Worm (Caenorhabditis elegans) whole organism, L3 larva: ENCODE results near the gene ZK262.9.

Source experiments
- R02D3.7 ChIP-seq: fragments of 150-350 bp; optimal IDR thresholded peaks from 2 replicates; lab custom pipeline; 2014; ENCODE audit warnings: missing biosample characterization, missing genetic modification characterization
- ZK546.5 ChIP-seq: sonication (generic microtip); optimal IDR thresholded peaks from 2 replicates; lab custom pipeline; 2017; ENCODE audit warnings: missing biosample characterization, missing genetic modification characterization
- ama-1 ChIP-seq: fragments of 150-350 bp; optimal IDR thresholded peaks from 2 replicates; lab custom pipeline; 2018
- ceh-16 ChIP-seq: sonication (generic microtip); optimal IDR thresholded peaks from 2 replicates; lab custom pipeline; 2017; ENCODE audit warnings: missing biosample characterization, missing genetic modification characterization
- ceh-28 ChIP-seq: fragments of 150-350 bp; optimal IDR thresholded peaks from 2 replicates; lab custom pipeline; 2014; ENCODE audit warnings: missing biosample characterization, missing genetic modification reagents, missing genetic modification characterization
- ceh-82 ChIP-seq: fragments of 150-350 bp; optimal IDR thresholded peaks from 2 replicates; lab custom pipeline; 2014; ENCODE audit warnings: missing biosample characterization, missing genetic modification characterization
- ceh-9 ChIP-seq: sonication (generic microtip); optimal IDR thresholded peaks from 2 replicates; lab custom pipeline; 2018; ENCODE audit warnings: missing biosample characterization, missing genetic modification characterization
- daf-12 ChIP-seq: fragments of 150-350 bp; optimal IDR thresholded peaks from 2 replicates; lab custom pipeline; 2014; ENCODE audit warnings: missing biosample characterization, missing genetic modification reagents, missing genetic modification characterization
- egl-27 ChIP-seq: sonication (generic microtip); optimal IDR thresholded peaks from 4 replicates; lab custom pipeline; 2017; ENCODE audit warnings: missing biosample characterization, missing genetic modification reagents, missing genetic modification characterization
- egl-5 ChIP-seq: fragments of 150-350 bp; optimal IDR thresholded peaks from 2 replicates; lab custom pipeline; 2017; ENCODE audit warnings: missing biosample characterization, missing genetic modification reagents, missing genetic modification characterization, inconsistent platforms
- elt-3 ChIP-seq, 3 experiments: fragments of 150-350 bp in 1 of 3; sonication (generic microtip) in 2 of 3; optimal IDR thresholded peaks; 2 replicates in 2 of 3; 4 replicates in 1 of 3; lab custom pipeline; 2014 to 2017; ENCODE audit warnings: missing biosample characterization in 3 of 3, missing genetic modification characterization in 3 of 3
- eor-1 ChIP-seq, 2 experiments: fragments of 150-350 bp; optimal IDR thresholded peaks; 2 replicates each; lab custom pipeline; 2014 to 2018; ENCODE audit warnings: missing biosample characterization in 2 of 2, missing genetic modification characterization in 2 of 2
- fkh-10 ChIP-seq: sonication (generic microtip); optimal IDR thresholded peaks from 2 replicates; lab custom pipeline; 2017; ENCODE audit warnings: missing biosample characterization, missing genetic modification reagents, missing genetic modification characterization
- fos-1 ChIP-seq: fragments of 150-350 bp; optimal IDR thresholded peaks from 2 replicates; lab custom pipeline; 2014; ENCODE audit warnings: missing biosample characterization, missing genetic modification characterization
- hmg-11 ChIP-seq: sonication (generic microtip); optimal IDR thresholded peaks from 2 replicates; lab custom pipeline; 2016; ENCODE audit warnings: missing genetic modification characterization, missing compliant biosample characterization
- jun-1 ChIP-seq: fragments of 150-350 bp; optimal IDR thresholded peaks from 2 replicates; lab custom pipeline; 2014; ENCODE audit warnings: missing biosample characterization, missing genetic modification reagents, missing genetic modification characterization
- lin-15B ChIP-seq: fragments of 150-350 bp; optimal IDR thresholded peaks from 2 replicates; lab custom pipeline; 2014; ENCODE audit warnings: missing biosample characterization, missing genetic modification characterization
- lin-39 ChIP-seq: fragments of 150-350 bp; optimal IDR thresholded peaks from 2 replicates; lab custom pipeline; 2018; ENCODE audit warnings: missing biosample characterization, missing genetic modification reagents, missing genetic modification characterization
- lsy-12 ChIP-seq: sonication (generic microtip); optimal IDR thresholded peaks from 2 replicates; lab custom pipeline; 2016; ENCODE audit warnings: mild to moderate bottlenecking, missing genetic modification characterization, missing compliant biosample characterization
- mdl-1 ChIP-seq: fragments of 150-350 bp; optimal IDR thresholded peaks from 2 replicates; lab custom pipeline; 2014; ENCODE audit warnings: missing biosample characterization, missing genetic modification characterization
- mml-1 ChIP-seq: fragments of 150-350 bp; sonication (generic microtip); optimal IDR thresholded peaks from 3 replicates; lab custom pipeline; 2014; ENCODE audit warnings: missing biosample characterization, missing genetic modification characterization
- nhr-11 ChIP-seq: fragments of 150-350 bp; optimal IDR thresholded peaks from 2 replicates; lab custom pipeline; 2014; ENCODE audit warnings: missing biosample characterization, missing genetic modification characterization
- nhr-23 ChIP-seq: fragments of 150-350 bp; optimal IDR thresholded peaks from 2 replicates; lab custom pipeline; 2014; ENCODE audit warnings: missing biosample characterization, missing genetic modification reagents, missing genetic modification characterization
- nhr-28 ChIP-seq: fragments of 150-350 bp; optimal IDR thresholded peaks from 2 replicates; lab custom pipeline; 2014; ENCODE audit warnings: missing biosample characterization, missing genetic modification characterization
- nhr-76 ChIP-seq: fragments of 150-350 bp; sonication (generic microtip); optimal IDR thresholded peaks from 5 replicates; lab custom pipeline; 2014; ENCODE audit warnings: missing biosample characterization, missing genetic modification characterization
- nhr-77 ChIP-seq: fragments of 150-350 bp; optimal IDR thresholded peaks from 2 replicates; lab custom pipeline; 2014; ENCODE audit warnings: missing biosample characterization, missing genetic modification characterization
- pha-4 ChIP-seq: fragments of 150-350 bp; optimal IDR thresholded peaks from 2 replicates; lab custom pipeline; 2014; ENCODE audit warnings: missing biosample characterization, missing genetic modification reagents, missing genetic modification characterization
- pqm-1 ChIP-seq: fragments of 150-350 bp; optimal IDR thresholded peaks from 2 replicates; lab custom pipeline; 2017; ENCODE audit warnings: missing biosample characterization, missing genetic modification characterization, inconsistent platforms
- tbx-2 ChIP-seq: sonication (generic microtip); optimal IDR thresholded peaks from 2 replicates; lab custom pipeline; 2016; ENCODE audit warnings: mild to moderate bottlenecking, missing genetic modification characterization, missing compliant biosample characterization
- unc-62 ChIP-seq: fragments of 150-350 bp; sonication (generic microtip); optimal IDR thresholded peaks from 4 replicates; lab custom pipeline; 2014; ENCODE audit warnings: missing biosample characterization, missing genetic modification reagents, missing genetic modification characterization
- zag-1 ChIP-seq: fragments of 150-350 bp; optimal IDR thresholded peaks from 2 replicates; lab custom pipeline; 2014; ENCODE audit warnings: missing biosample characterization, missing genetic modification characterization
- ztf-11 ChIP-seq: fragments of 150-350 bp; optimal IDR thresholded peaks from 2 replicates; lab custom pipeline; 2014; ENCODE audit warnings: missing biosample characterization, missing genetic modification characterization
- ztf-4 ChIP-seq: fragments of 150-350 bp; optimal IDR thresholded peaks from 2 replicates; lab custom pipeline; 2014; ENCODE audit warnings: missing biosample characterization, missing genetic modification characterization

The ZK262.9 gene

DNA sequence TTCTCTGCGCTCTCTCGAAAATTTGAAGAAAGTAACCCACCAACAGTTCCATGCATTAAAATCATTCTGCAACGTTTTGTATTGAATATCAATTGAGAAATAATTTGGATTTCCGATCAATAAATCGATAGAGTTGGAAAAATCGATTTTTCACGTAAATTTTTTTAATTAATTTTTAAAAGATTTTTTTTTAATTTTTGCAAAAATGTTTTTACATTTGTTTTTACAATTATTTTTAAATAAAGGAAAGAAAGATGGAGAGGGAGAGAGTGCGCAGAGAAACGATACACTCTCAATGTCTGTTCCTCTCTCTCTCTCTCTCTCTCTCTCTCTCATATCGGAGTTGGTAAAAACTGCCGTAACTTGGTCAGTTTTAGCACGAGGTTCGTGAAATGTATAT lies 14.0 kb upstream of the ZK262.9 start, which contains the start of gene ZK262.19:
ZK262.19 (minus strand) TSS at position 101 of the 400 bp plus-strand sequence.
- no peak for TF ChIP-seq mdl-1 (tag; lab: Kevin White, UChicago)
- no peak for TF ChIP-seq ceh-9 (tag; lab: Kevin White, UChicago)
- TF ChIP-seq ztf-11 = no peak
- TF ChIP-seq pqm-1 (tag; lab: Kevin White, UChicago) = no peak
- no peak for TF ChIP-seq eor-1 (tag; optimal IDR thresholded peaks at IDR 0.05; lab: Kevin White, UChicago)
- no peak for TF ChIP-seq hmg-11

DNA sequence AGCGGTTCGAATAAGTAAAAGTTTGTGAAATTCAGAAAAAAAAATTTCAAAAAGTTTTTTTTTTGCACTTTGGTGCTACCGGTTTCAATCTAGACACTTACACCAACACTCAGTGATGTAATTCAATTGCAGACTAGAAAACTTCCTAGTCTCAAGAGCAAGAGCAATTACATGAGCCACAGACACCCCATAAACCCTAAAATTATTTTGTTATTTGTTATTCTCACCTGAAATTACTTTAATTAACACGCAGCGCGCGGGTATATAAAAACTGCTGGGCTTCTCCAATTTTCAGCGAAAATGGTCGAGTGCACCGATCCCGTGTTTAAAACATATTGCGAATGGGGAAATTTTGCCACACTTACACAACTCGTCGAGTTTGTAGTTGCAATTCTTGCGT lies 13.3 kb upstream of the ZK262.9 start, which contains the start of gene srw-83:
srw-83 (plus strand) TSS at position 301 of the 400 bp plus-strand sequence.
- TF ChIP-seq lsy-12 (tag; lab: Kevin White, UChicago) (no peak), egl-27 (tag; lab: Kevin White, UChicago) (no peak), nhr-28 (tag; lab: Kevin White, UChicago) (no peak), nhr-23 (tag; lab: Kevin White, UChicago) (no peak), ZK546.5 (no peak), pqm-1 (tag; lab: Kevin White, UChicago) (no peak)

- TF ChIP-seq R02D3.7 (tag; lab: Kevin White, UChicago) = no peak
- no peak for TF ChIP-seq zag-1 (tag; lab: Kevin White, UChicago)
Observed at ce11 chrV:18430826-18431225, 8.7 kb upstream of the ZK262.9 start.

DNA sequence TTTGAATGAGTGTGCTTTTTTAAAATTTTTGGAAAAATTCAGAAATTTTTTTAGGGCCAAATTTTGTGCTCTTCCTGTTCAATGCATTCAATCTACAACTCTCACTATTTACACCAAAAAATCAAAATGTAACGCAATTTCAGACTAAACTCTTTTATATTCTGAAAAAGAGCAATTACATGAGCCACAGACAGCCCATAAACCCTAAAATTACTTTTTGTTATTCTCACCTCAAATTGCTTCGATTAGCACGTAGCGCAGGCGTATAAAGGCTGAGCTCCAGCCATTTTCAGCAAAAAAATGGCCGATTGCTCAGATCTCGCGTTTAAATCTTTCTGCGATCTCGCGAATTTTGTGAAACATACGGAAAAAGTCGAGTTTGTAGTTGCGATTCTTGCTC lies 8.1 kb upstream of the ZK262.9 start, which contains the start of gene srw-82:
srw-82 (plus strand) TSS at position 301 of the 400 bp plus-strand sequence.
- TF ChIP-seq nhr-77 (tag; lab: Kevin White, UChicago) (no peak), nhr-76 (tag; lab: Kevin White, UChicago) (no peak), ceh-82 (tag; lab: Kevin White, UChicago) (no peak), ZK546.5 (no peak), pqm-1 (tag; lab: Kevin White, UChicago) (no peak), tbx-2 (tag; lab: Kevin White, UChicago) (no peak), unc-62 (no peak), elt-3 (tag; optimal IDR thresholded peaks at IDR 0.05; lab: Kevin White, UChicago) (no peak), jun-1 (no peak), fos-1 (tag; lab: Kevin White, UChicago) (no peak), daf-12 (tag; lab: Kevin White, UChicago) (no peak)

DNA sequence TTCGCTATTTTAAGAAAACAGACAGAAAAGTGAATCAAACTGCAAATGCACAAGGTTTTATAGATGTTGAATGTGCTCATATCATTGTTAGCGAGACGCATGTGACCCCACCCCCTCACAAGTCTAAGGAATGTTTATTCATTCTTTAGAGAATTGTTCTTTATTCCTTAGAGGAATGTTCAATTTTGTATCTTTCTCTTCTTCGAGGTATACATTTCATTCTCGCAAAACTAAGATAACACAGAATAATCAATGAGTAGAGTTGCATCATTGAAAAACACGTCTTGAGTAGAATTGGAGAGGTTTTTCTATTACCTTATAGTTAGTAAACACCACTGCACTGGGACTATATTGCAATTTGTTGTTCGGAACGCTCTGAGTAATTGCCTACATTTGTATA lies 4.6 kb upstream of the ZK262.9 start, which contains the start of gene ZK262.20:
ZK262.20 (minus strand) TSS at position 101 of the 400 bp plus-strand sequence.
- TF ChIP-seq pqm-1 (tag; lab: Kevin White, UChicago) = no peak
- no peak for TF ChIP-seq lin-15B
- no peak for TF ChIP-seq ztf-11
- no peak for TF ChIP-seq ceh-28 (tag; lab: Kevin White, UChicago)
- no peak for TF ChIP-seq pha-4
- no peak for TF ChIP-seq fkh-10 (GFP tag; lab: Kevin White, UChicago)
- no peak for TF ChIP-seq ztf-4 (tag; lab: Kevin White, UChicago)
- TF ChIP-seq lsy-12 (tag; lab: Kevin White, UChicago) = no peak
- no peak for TF ChIP-seq lin-39
- TF ChIP-seq elt-3 (tag; optimal IDR thresholded peaks at IDR 0.05; lab: Kevin White, UChicago) = no peak
- TF ChIP-seq ZK546.5 = no peak
- no peak for TF ChIP-seq jun-1
- no peak for TF ChIP-seq nhr-11
- no peak for TF ChIP-seq ceh-16
- no peak for TF ChIP-seq daf-12 (tag; lab: Kevin White, UChicago)
- TF ChIP-seq unc-62 = no peak
- TF ChIP-seq eor-1 (tag; optimal IDR thresholded peaks at IDR 0.05; lab: Kevin White, UChicago) = no peak

DNA sequence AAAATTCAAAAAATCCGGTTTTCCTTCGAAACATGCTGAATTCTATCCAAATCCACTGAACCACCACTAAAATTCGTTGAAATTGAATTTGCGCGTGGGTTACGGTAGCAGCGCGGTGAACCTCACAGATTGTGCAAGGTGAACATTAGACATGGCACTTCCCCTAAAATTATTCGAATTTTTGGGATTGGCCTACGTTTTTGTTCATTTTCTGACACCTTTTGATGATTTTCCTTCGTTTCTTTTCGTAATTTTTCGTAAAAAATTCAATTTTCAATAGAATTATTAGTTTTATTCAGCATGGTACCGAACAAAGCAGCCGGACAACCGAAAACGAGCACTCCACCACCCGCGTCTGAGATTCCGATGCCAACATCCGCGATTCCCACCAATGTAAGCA lies 1.5 kb upstream of the ZK262.9 start, which contains the start of gene ZK262.8:
ZK262.8 (plus strand) TSS at position 301 of the 400 bp plus-strand sequence.
- TF ChIP-seq mml-1 (tag; lab: Kevin White, UChicago) (no peak), egl-27 (tag; lab: Kevin White, UChicago) (no peak), zag-1 (tag; lab: Kevin White, UChicago) (no peak), tbx-2 (tag; lab: Kevin White, UChicago) (no peak), jun-1 (no peak), egl-5 (no peak), ZK546.5 (no peak), pqm-1 (tag; lab: Kevin White, UChicago) (no peak), ceh-16 (no peak), lsy-12 (tag; lab: Kevin White, UChicago) (no peak), ama-1 (lab: Kevin White, UChicago) (no peak)
